Worm (Caenorhabditis elegans) whole organism, L2 larva: ENCODE data around the gene nsph-3.2.

Experiments
- elt-1 ChIP-seq: fragments of 150-350 bp; optimal IDR thresholded peaks from 2 replicates; lab custom pipeline; 2014; ENCODE audit warnings: missing biosample characterization, missing genetic modification characterization
- lsy-2 ChIP-seq, 2 experiments: fragments of 150-350 bp in 1 of 2; sonication (generic microtip) in 1 of 2; optimal IDR thresholded peaks; 2 replicates each; lab custom pipeline; 2014 to 2017; ENCODE audit warnings: missing biosample characterization in 2 of 2, missing genetic modification characterization in 2 of 2
- nhr-11 ChIP-seq: fragments of 150-350 bp; optimal IDR thresholded peaks from 2 replicates; lab custom pipeline; 2014; ENCODE audit warnings: missing biosample characterization, missing genetic modification characterization
- skn-1 ChIP-seq: sonication (generic microtip); optimal IDR thresholded peaks from 2 replicates; lab custom pipeline; 2017; ENCODE audit warnings: missing biosample characterization, missing genetic modification characterization
- snpc-4 ChIP-seq: fragments of 150-350 bp; optimal IDR thresholded peaks from 2 replicates; lab custom pipeline; 2014; ENCODE audit warnings: missing biosample characterization, missing genetic modification characterization
- unc-39 ChIP-seq: fragments of 150-350 bp; optimal IDR thresholded peaks from 2 replicates; lab custom pipeline; 2014; ENCODE audit warnings: missing biosample characterization, missing genetic modification characterization
- ztf-4 ChIP-seq: fragments of 150-350 bp; optimal IDR thresholded peaks from 2 replicates; lab custom pipeline; 2014; ENCODE audit warnings: missing biosample characterization, missing genetic modification characterization

DNA sequence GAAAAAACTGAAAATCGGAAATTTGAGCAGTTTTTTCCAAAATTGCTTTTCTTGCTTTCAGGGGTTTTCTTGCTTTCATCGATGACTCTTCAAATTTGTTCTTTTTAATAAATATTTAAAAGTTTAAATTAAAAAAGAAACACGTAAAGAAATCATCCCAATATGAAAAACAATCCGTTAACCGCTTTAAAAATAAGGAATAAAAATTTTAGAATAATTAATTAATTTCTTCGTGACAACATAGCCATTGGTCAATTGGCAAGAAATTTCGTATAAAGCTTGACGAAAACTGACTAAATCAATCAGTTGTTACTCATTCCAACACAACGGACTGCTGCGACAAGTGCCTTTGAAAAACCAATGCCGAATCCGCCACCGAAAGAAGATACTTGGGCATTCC is at the start of gene nsph-3.2:
- TF ChIP-seq lsy-2 (tag; optimal IDR thresholded peaks at IDR 0.05; lab: Kevin White, UChicago) (no peak), elt-1 (tag; lab: Kevin White, UChicago) (no peak), skn-1 (tag; lab: Kevin White, UChicago) (no peak), ztf-4 (tag; lab: Kevin White, UChicago) (no peak), snpc-4 (tag; lab: Kevin White, UChicago) (no peak), unc-39 (no peak), nhr-11 (tag; lab: Kevin White, UChicago) (no peak)
